Fruit fly (Drosophila melanogaster) whole organism, embryonic: ENCODE data around the gene Drsl4.

ENCODE experiments used
- Atf3 ChIP-seq: fragments of 200-800 bp; sonication (Bioruptor generic); optimal IDR thresholded peaks from 3 replicates; lab custom pipeline; 2016; ENCODE audit warnings: missing biosample characterization, missing genetic modification characterization
- C15 ChIP-seq: fragments of 200-800 bp; sonication (Bioruptor generic); IDR thresholded peaks from 3 replicates; pipeline ENCODE4 v1.3.6; 2022; ENCODE audit warnings: missing biosample characterization, missing genetic modification characterization
- CG13287 ChIP-seq: fragments of 200-800 bp; sonication (Bioruptor generic); IDR thresholded peaks from 2 replicates; pipeline ENCODE4 v1.3.6; 2022; ENCODE audit warnings: missing biosample characterization, missing genetic modification characterization; ENCODE audit not compliant: partially characterized antibody
- CG13775 ChIP-seq: fragments of 200-800 bp; sonication (Bioruptor generic); optimal IDR thresholded peaks from 3 replicates; lab custom pipeline; 2017; ENCODE audit warnings: missing biosample characterization, mild to moderate bottlenecking, missing genetic modification characterization
- CG14860 ChIP-seq: fragments of 200-800 bp; sonication (Bioruptor generic); IDR thresholded peaks from 3 replicates; pipeline ENCODE4 v1.3.6; 2022; ENCODE audit warnings: missing biosample characterization, missing genetic modification characterization; ENCODE audit not compliant: partially characterized antibody
- CG15011 ChIP-seq: fragments of 200-800 bp; sonication (Bioruptor generic); optimal IDR thresholded peaks from 3 replicates; lab custom pipeline; 2018; ENCODE audit warnings: missing biosample characterization, mild to moderate bottlenecking, missing genetic modification characterization
- CG15514 ChIP-seq: fragments of 200-800 bp; sonication (Bioruptor generic); optimal IDR thresholded peaks from 3 replicates; lab custom pipeline; 2017; ENCODE audit warnings: missing biosample characterization, missing genetic modification characterization, mild to moderate bottlenecking, moderate library complexity, missing genetic modification reagents
- CG15601 ChIP-seq: fragments of 200-800 bp; sonication (Bioruptor generic); optimal IDR thresholded peaks from 3 replicates; lab custom pipeline; 2019; ENCODE audit warnings: missing biosample characterization, mild to moderate bottlenecking, missing genetic modification characterization, moderate library complexity
- CG15696 ChIP-seq: fragments of 200-800 bp; sonication (Bioruptor generic); optimal IDR thresholded peaks from 2 replicates; lab custom pipeline; 2019; ENCODE audit warnings: missing biosample characterization, mild to moderate bottlenecking, missing genetic modification characterization, moderate library complexity
- CG16815 ChIP-seq: fragments of 200-800 bp; sonication (Bioruptor generic); optimal IDR thresholded peaks from 3 replicates; lab custom pipeline; 2017; ENCODE audit warnings: missing biosample characterization, mild to moderate bottlenecking, missing genetic modification characterization
- CG17385 ChIP-seq: fragments of 200-800 bp; sonication (Bioruptor generic); optimal IDR thresholded peaks from 3 replicates; lab custom pipeline; 2018; ENCODE audit warnings: missing biosample characterization, mild to moderate bottlenecking, missing genetic modification characterization
- CG17829 ChIP-seq: fragments of 200-800 bp; optimal IDR thresholded peaks from 2 replicates; lab custom pipeline; 2019; ENCODE audit warnings: missing biosample characterization, mild to moderate bottlenecking, missing genetic modification characterization, moderate library complexity
- CG18764 ChIP-seq: fragments of 200-800 bp; sonication (Bioruptor generic); optimal IDR thresholded peaks from 3 replicates; lab custom pipeline; 2016; ENCODE audit warnings: missing biosample characterization, missing genetic modification characterization
- CG32767 ChIP-seq: fragments of 200-800 bp; sonication (Bioruptor generic); IDR thresholded peaks from 2 replicates; pipeline ENCODE4 v1.3.6; 2022; ENCODE audit warnings: missing biosample characterization, missing genetic modification characterization
- CG33213 ChIP-seq: fragments of 200-800 bp; sonication (Bioruptor generic); optimal IDR thresholded peaks from 3 replicates; lab custom pipeline; 2016; ENCODE audit warnings: missing biosample characterization, missing genetic modification characterization
- CG3838 ChIP-seq: fragments of 200-800 bp; sonication (Bioruptor generic); optimal IDR thresholded peaks from 3 replicates; lab custom pipeline; 2016; ENCODE audit warnings: missing biosample characterization, missing genetic modification characterization
- CG7987 ChIP-seq: fragments of 200-800 bp; sonication (Bioruptor generic); optimal IDR thresholded peaks from 2 replicates; lab custom pipeline; 2018; ENCODE audit warnings: missing biosample characterization, mild to moderate bottlenecking, missing genetic modification characterization, moderate library complexity
- CG8388 ChIP-seq: fragments of 200-800 bp; sonication (Bioruptor generic); optimal IDR thresholded peaks from 2 replicates; lab custom pipeline; 2019; ENCODE audit warnings: missing biosample characterization, mild to moderate bottlenecking, missing genetic modification characterization, moderate library complexity
- Dfd ChIP-seq, 2 experiments: fragments of >200 bp; optimal IDR thresholded peaks; 2 replicates each; lab custom pipeline; 2017; ENCODE audit warnings: missing biosample characterization in 2 of 2, missing genetic modification characterization in 2 of 2
- Dll ChIP-seq: fragments of 200-800 bp; sonication (Bioruptor generic); IDR thresholded peaks from 4 replicates; pipeline ENCODE4 v1.3.6; 2022; ENCODE audit warnings: missing biosample characterization, missing genetic modification characterization; ENCODE audit not compliant: partially characterized antibody
- GATAe ChIP-seq: fragments of 200-800 bp; sonication (Bioruptor generic); conservative IDR thresholded peaks from 2 replicates; pipeline ENCODE4 v1.3.6; 2022; ENCODE audit warnings: missing biosample characterization, missing genetic modification characterization
- Gsc ChIP-seq: fragments of 200-800 bp; sonication (Bioruptor generic); IDR thresholded peaks from 2 replicates; pipeline ENCODE4 v1.3.6; 2022; ENCODE audit warnings: missing biosample characterization, missing genetic modification characterization
- HLH54F ChIP-seq: fragments of 200-800 bp; sonication (Bioruptor generic); optimal IDR thresholded peaks from 3 replicates; lab custom pipeline; 2016; ENCODE audit warnings: missing biosample characterization, missing genetic modification characterization
- Hmx ChIP-seq: fragments of 200-800 bp; sonication (Bioruptor generic); optimal IDR thresholded peaks from 2 replicates; lab custom pipeline; 2016; ENCODE audit warnings: missing biosample characterization, missing genetic modification characterization
- Lhr ChIP-seq: fragments of 200-800 bp; sonication (Bioruptor generic); optimal IDR thresholded peaks from 3 replicates; lab custom pipeline; 2017; ENCODE audit warnings: mild to moderate bottlenecking, missing biosample characterization, missing genetic modification reagents, missing genetic modification characterization
- NK7.1 ChIP-seq: fragments of 200-800 bp; sonication (Bioruptor generic); optimal IDR thresholded peaks from 3 replicates; lab custom pipeline; 2016; ENCODE audit warnings: missing biosample characterization, missing genetic modification characterization
- Nf-YA ChIP-seq: fragments of 200-800 bp; sonication (Bioruptor generic); IDR thresholded peaks from 2 replicates; pipeline ENCODE4 v1.3.6; 2022; ENCODE audit warnings: missing biosample characterization, missing genetic modification characterization
- Nf-YC ChIP-seq: fragments of 200-800 bp; optimal IDR thresholded peaks from 3 replicates; lab custom pipeline; 2019; ENCODE audit warnings: missing biosample characterization, mild to moderate bottlenecking, missing genetic modification characterization, moderate library complexity
- Oli ChIP-seq: fragments of 200-800 bp; sonication (Bioruptor generic); optimal IDR thresholded peaks from 2 replicates; lab custom pipeline; 2018; ENCODE audit warnings: missing biosample characterization, mild to moderate bottlenecking, missing genetic modification characterization, moderate library complexity
- PHDP ChIP-seq: fragments of 200-800 bp; sonication (Bioruptor generic); optimal IDR thresholded peaks from 3 replicates; lab custom pipeline; 2018; ENCODE audit warnings: missing biosample characterization, mild to moderate bottlenecking, missing genetic modification characterization, moderate library complexity
- Sin3A ChIP-seq: fragments of >200 bp; optimal IDR thresholded peaks from 2 replicates; lab custom pipeline; 2018
- Sox100B ChIP-seq: fragments of 200-800 bp; sonication (Bioruptor generic); optimal IDR thresholded peaks from 3 replicates; lab custom pipeline; 2018; ENCODE audit warnings: missing biosample characterization, mild to moderate bottlenecking, missing genetic modification characterization
- ab ChIP-seq: fragments of 200-800 bp; sonication (Bioruptor generic); optimal IDR thresholded peaks from 2 replicates; lab custom pipeline; 2016; ENCODE audit warnings: missing biosample characterization, missing genetic modification characterization
- abd-A ChIP-seq: fragments of 200-800 bp; sonication (Bioruptor generic); optimal IDR thresholded peaks from 3 replicates; lab custom pipeline; 2019; ENCODE audit warnings: missing biosample characterization, mild to moderate bottlenecking, missing genetic modification characterization, moderate library complexity
- bsh ChIP-seq, 2 experiments: fragments of 200-800 bp; sonication (Bioruptor generic); optimal IDR thresholded peaks; 2 replicates each; lab custom pipeline; 2017 to 2018; ENCODE audit warnings: mild to moderate bottlenecking in 2 of 2, missing biosample characterization in 2 of 2, missing genetic modification characterization in 2 of 2, moderate library complexity in 1 of 2
- cad ChIP-seq: fragments of >200 bp; optimal IDR thresholded peaks from 2 replicates; lab custom pipeline; 2017; ENCODE audit warnings: missing biosample characterization, missing genetic modification characterization
- ftz-f1 ChIP-seq: fragments of 200-800 bp; sonication (Bioruptor generic); optimal IDR thresholded peaks from 2 replicates; lab custom pipeline; 2016; ENCODE audit warnings: missing biosample characterization, missing genetic modification characterization
- gem ChIP-seq: fragments of 200-800 bp; sonication (Bioruptor generic); optimal IDR thresholded peaks from 2 replicates; lab custom pipeline; 2019; ENCODE audit warnings: missing biosample characterization, mild to moderate bottlenecking, missing genetic modification characterization, moderate library complexity
- hb ChIP-seq: fragments of 200-800 bp; sonication (Bioruptor generic); IDR thresholded peaks from 3 replicates; pipeline ENCODE4 v1.3.6; 2022; ENCODE audit warnings: missing biosample characterization, missing genetic modification characterization; ENCODE audit not compliant: partially characterized antibody
- nom ChIP-seq: fragments of 200-800 bp; sonication (Bioruptor generic); optimal IDR thresholded peaks from 2 replicates; lab custom pipeline; 2017; ENCODE audit warnings: missing biosample characterization, missing genetic modification characterization, mild to moderate bottlenecking, moderate library complexity, missing genetic modification reagents
- p53 ChIP-seq: fragments of 200-800 bp; sonication (Bioruptor generic); optimal IDR thresholded peaks from 2 replicates; lab custom pipeline; 2016; ENCODE audit warnings: missing biosample characterization, missing genetic modification characterization
- slbo ChIP-seq: fragments of 200-800 bp; sonication (Bioruptor generic); IDR thresholded peaks from 2 replicates; pipeline ENCODE4 v1.3.6; 2022; ENCODE audit warnings: missing biosample characterization, missing genetic modification characterization
- slp2 ChIP-seq: fragments of 200-800 bp; sonication (Bioruptor generic); optimal IDR thresholded peaks from 2 replicates; lab custom pipeline; 2016; ENCODE audit warnings: missing biosample characterization, missing genetic modification characterization
- sna ChIP-seq: fragments of 200-800 bp; sonication (Bioruptor generic); IDR thresholded peaks from 2 replicates; pipeline ENCODE4 v1.3.6; 2022; ENCODE audit warnings: missing biosample characterization, missing genetic modification characterization; ENCODE audit not compliant: partially characterized antibody
- tap ChIP-seq: fragments of 200-800 bp; optimal IDR thresholded peaks from 3 replicates; lab custom pipeline; 2019; ENCODE audit warnings: missing biosample characterization, mild to moderate bottlenecking, missing genetic modification characterization, moderate library complexity
- unc-4 ChIP-seq: fragments of 200-800 bp; sonication (Bioruptor generic); IDR thresholded peaks from 2 replicates; pipeline ENCODE4 v1.3.6; 2022; ENCODE audit warnings: missing biosample characterization, missing genetic modification characterization; ENCODE audit not compliant: partially characterized antibody
- usp ChIP-seq: fragments of >200 bp; optimal IDR thresholded peaks from 2 replicates; lab custom pipeline; 2017; ENCODE audit warnings: missing biosample characterization, missing genetic modification characterization
- wdn ChIP-seq: fragments of 200-800 bp; sonication (Bioruptor generic); IDR thresholded peaks from 2 replicates; pipeline ENCODE4 v1.3.6; 2022; ENCODE audit warnings: missing biosample characterization, missing genetic modification characterization
- zen ChIP-seq: fragments of 200-800 bp; sonication (Bioruptor generic); optimal IDR thresholded peaks from 3 replicates; lab custom pipeline; 2018; ENCODE audit warnings: missing biosample characterization, mild to moderate bottlenecking, missing genetic modification characterization, moderate library complexity
- zen2 ChIP-seq: fragments of 200-800 bp; sonication (Bioruptor generic); IDR thresholded peaks from 3 replicates; pipeline ENCODE4 v1.3.6; 2022; ENCODE audit warnings: missing biosample characterization, missing genetic modification characterization; ENCODE audit not compliant: partially characterized antibody

The Drsl4 gene

dm6 chr3L:3303087-3303526, 12.3 kb upstream of the Drsl4 start, which contains the start of gene CG14968 (continued):
- TF ChIP-seq C15, result peak; percentile 90
- peak; percentile 98 for TF ChIP-seq slbo (GFP tag; lab: Robert Waterston, UW)
- TF ChIP-seq Sin3A (lab: Kevin White, UChicago), result no peak
- no peak for TF ChIP-seq Dll (GFP tag; lab: Robert Waterston, UW)
- TF ChIP-seq CG3838 (GFP tag; lab: Kevin White, UChicago), result peak; percentile 66
- TF ChIP-seq CG15696 (tag; lab: Kevin White, UChicago), result peak; percentile 71
- peak; percentile 91 for TF ChIP-seq tap
- TF ChIP-seq unc-4 (GFP tag; lab: Robert Waterston, UW), result no peak
- peak; percentile 69 for TF ChIP-seq Lhr (GFP tag; lab: Kevin White, UChicago)
- peak; percentile 91 for TF ChIP-seq CG17385 (GFP tag; lab: Kevin White, UChicago)
- peak; percentile 88 for TF ChIP-seq CG7987 (GFP tag; lab: Kevin White, UChicago)
- TF ChIP-seq CG14860 (GFP tag; lab: Robert Waterston, UW), result no peak
- TF ChIP-seq hb, result no peak
- TF ChIP-seq CG16815 (GFP tag; lab: Kevin White, UChicago), result peak; percentile 75
- peak; percentile 69 for TF ChIP-seq Nf-YC (tag; lab: Kevin White, UChicago)
- no peak for TF ChIP-seq zen2 (GFP tag; lab: Robert Waterston, UW)
- peak; percentile 92 for TF ChIP-seq Nf-YA (GFP tag; lab: Robert Waterston, UW)
- TF ChIP-seq slp2 (GFP tag; lab: Kevin White, UChicago), result peak; percentile 70
- no peak for TF ChIP-seq Hmx (GFP tag; lab: Kevin White, UChicago)
- no peak for TF ChIP-seq sna
- TF ChIP-seq Oli (tag; lab: Kevin White, UChicago), result peak; percentile 93
- TF ChIP-seq CG13775 (GFP tag; lab: Kevin White, UChicago), result peak; percentile 88
- no peak for TF ChIP-seq cad
- TF ChIP-seq nom (GFP tag; lab: Kevin White, UChicago), result peak; percentile 59
- peak; percentile 87 for TF ChIP-seq zen
- TF ChIP-seq abd-A, result no peak
- no peak for TF ChIP-seq Dfd (GFP tag; optimal IDR thresholded peaks at IDR 0.05; lab: Kevin White, UChicago)
- no peak for TF ChIP-seq p53 (GFP tag; lab: Kevin White, UChicago)
- TF ChIP-seq GATAe (GFP tag; lab: Robert Waterston, UW), result peak; percentile 75; the same call in 1 of the 2 replicates
- TF ChIP-seq CG17829 (tag; lab: Kevin White, UChicago), result peak; percentile 91
- peak; percentile 69 for TF ChIP-seq CG33213 (GFP tag; lab: Kevin White, UChicago)
- TF ChIP-seq NK7.1 (GFP tag; lab: Kevin White, UChicago), result peak; percentile 69
- TF ChIP-seq CG8388, result peak; percentile 85
- TF ChIP-seq gem, result peak; percentile 95
- TF ChIP-seq CG32767 (GFP tag; lab: Robert Waterston, UW), result peak; percentile 96
- peak; percentile 87 for TF ChIP-seq CG18764 (GFP tag; lab: Kevin White, UChicago)
- peak; percentile 86 for TF ChIP-seq Sox100B
- peak; percentile 68 for TF ChIP-seq Gsc
- peak; percentile 97 for TF ChIP-seq PHDP (tag; lab: Kevin White, UChicago)
- peak; percentile 70 to 95 for TF ChIP-seq bsh (GFP tag; optimal IDR thresholded peaks at IDR 0.05; lab: Kevin White, UChicago)
- no peak for TF ChIP-seq usp (GFP tag; lab: Kevin White, UChicago)
- TF ChIP-seq CG15514 (GFP tag; lab: Kevin White, UChicago), result peak; percentile 93
- TF ChIP-seq Atf3 (GFP tag; lab: Kevin White, UChicago), result peak; percentile 37
- TF ChIP-seq ftz-f1 (GFP tag; lab: Kevin White, UChicago), result peak; percentile 48
- TF ChIP-seq CG13287 (GFP tag; lab: Robert Waterston, UW), result no peak
- TF ChIP-seq CG15601 (tag; lab: Kevin White, UChicago), result peak; percentile 89
- TF ChIP-seq HLH54F, result peak; percentile 77
- no peak for TF ChIP-seq ab (GFP tag; lab: Kevin White, UChicago)
- peak; percentile 92 for TF ChIP-seq wdn
- peak; percentile 88 for TF ChIP-seq CG15011 (GFP tag; lab: Kevin White, UChicago)
